Worm (Caenorhabditis elegans) whole organism, late embryonic: Measurements from ENCODE around the gene T05C1.2.

Experiments used
- K02D7.2 ChIP-seq: sonication (generic microtip); optimal IDR thresholded peaks from 2 replicates; lab custom pipeline; 2017; ENCODE audit warnings: mild to moderate bottlenecking, missing genetic modification characterization, missing compliant biosample characterization
- K09A11.1 ChIP-seq: sonication (generic microtip); optimal IDR thresholded peaks from 2 replicates; lab custom pipeline; 2017; ENCODE audit warnings: antibody characterized with exemption, mild to moderate bottlenecking, missing genetic modification characterization, missing compliant biosample characterization; ENCODE audit not compliant: insufficient read depth
- Y22D7AL.16 ChIP-seq: sonication (generic microtip); optimal IDR thresholded peaks from 2 replicates; lab custom pipeline; 2016; ENCODE audit warnings: missing genetic modification characterization, missing compliant biosample characterization
- ceh-18 ChIP-seq: sonication (generic microtip); optimal IDR thresholded peaks from 2 replicates; lab custom pipeline; 2016; ENCODE audit warnings: missing genetic modification characterization, missing compliant biosample characterization
- ceh-19 ChIP-seq: fragments of 200-800 bp; sonication (Bioruptor generic); optimal IDR thresholded peaks from 2 replicates; lab custom pipeline; 2018; ENCODE audit warnings: mild to moderate bottlenecking, missing genetic modification characterization, missing compliant biosample characterization
- ceh-2 ChIP-seq: sonication (generic microtip); optimal IDR thresholded peaks from 2 replicates; lab custom pipeline; 2016; ENCODE audit warnings: missing genotype, missing genetic modification characterization, missing compliant biosample characterization
- ceh-22 ChIP-seq: sonication (generic microtip); optimal IDR thresholded peaks from 2 replicates; lab custom pipeline; 2017; ENCODE audit warnings: missing biosample characterization, missing genetic modification characterization
- ceh-31 ChIP-seq: sonication (generic microtip); optimal IDR thresholded peaks from 2 replicates; lab custom pipeline; 2016; ENCODE audit warnings: missing genetic modification characterization, missing compliant biosample characterization
- ceh-34 ChIP-seq: sonication (generic microtip); optimal IDR thresholded peaks from 2 replicates; lab custom pipeline; 2016; ENCODE audit warnings: mild to moderate bottlenecking, missing genetic modification characterization, missing compliant biosample characterization
- ceh-45 ChIP-seq: fragments of 200-800 bp; sonication (Bioruptor generic); IDR thresholded peaks from 2 replicates; pipeline ENCODE4 v1.3.6; 2022; ENCODE audit warnings: missing genetic modification reagents, missing genetic modification characterization, missing compliant biosample characterization
- ceh-6 ChIP-seq: fragments of 200-800 bp; sonication (Bioruptor generic); optimal IDR thresholded peaks from 2 replicates; lab custom pipeline; 2018; ENCODE audit warnings: mild to moderate bottlenecking, missing genetic modification characterization, missing compliant biosample characterization
- ceh-9 ChIP-seq: sonication (generic microtip); optimal IDR thresholded peaks from 2 replicates; lab custom pipeline; 2016; ENCODE audit warnings: mild to moderate bottlenecking, missing genetic modification characterization, inconsistent platforms, missing compliant biosample characterization
- che-1 ChIP-seq: sonication (generic microtip); optimal IDR thresholded peaks from 2 replicates; lab custom pipeline; 2016; ENCODE audit warnings: mild to moderate bottlenecking, missing genetic modification characterization, missing compliant biosample characterization
- elt-2 ChIP-seq: sonication (generic microtip); optimal IDR thresholded peaks from 2 replicates; lab custom pipeline; 2016; ENCODE audit warnings: missing genetic modification reagents, missing genetic modification characterization, missing compliant biosample characterization
- eyg-1 ChIP-seq: sonication (generic microtip); optimal IDR thresholded peaks from 2 replicates; lab custom pipeline; 2016; ENCODE audit warnings: missing genotype, missing genetic modification characterization, missing compliant biosample characterization
- fkh-10 ChIP-seq: fragments of 150-350 bp; optimal IDR thresholded peaks from 2 replicates; lab custom pipeline; 2014; ENCODE audit warnings: missing biosample characterization, missing genetic modification reagents, missing genetic modification characterization
- fkh-6 ChIP-seq: sonication (generic microtip); optimal IDR thresholded peaks from 2 replicates; lab custom pipeline; 2016; ENCODE audit warnings: missing genetic modification characterization, missing compliant biosample characterization
- gmeb-2 ChIP-seq: sonication (generic microtip); optimal IDR thresholded peaks from 2 replicates; lab custom pipeline; 2016; ENCODE audit warnings: missing genetic modification characterization, inconsistent platforms, missing compliant biosample characterization
- hlh-30 ChIP-seq: sonication (generic microtip); optimal IDR thresholded peaks from 2 replicates; lab custom pipeline; 2017; ENCODE audit warnings: antibody characterized with exemption, missing genetic modification characterization, missing compliant biosample characterization; ENCODE audit not compliant: insufficient read depth
- hlh-6 ChIP-seq: sonication (generic microtip); optimal IDR thresholded peaks from 2 replicates; lab custom pipeline; 2016; ENCODE audit warnings: missing genotype, missing genetic modification characterization, missing compliant biosample characterization
- nhr-11 ChIP-seq: fragments of 150-350 bp; optimal IDR thresholded peaks from 2 replicates; lab custom pipeline; 2014; ENCODE audit warnings: missing biosample characterization, missing genetic modification characterization
- npax-4 ChIP-seq: sonication (generic microtip); optimal IDR thresholded peaks from 2 replicates; lab custom pipeline; 2016; ENCODE audit warnings: missing genetic modification characterization, missing compliant biosample characterization
- pag-3 ChIP-seq: sonication (generic microtip); optimal IDR thresholded peaks from 2 replicates; lab custom pipeline; 2016; ENCODE audit warnings: missing compliant biosample characterization, missing genetic modification characterization, borderline replicate concordance
- pat-9 ChIP-seq: fragments of 200-800 bp; sonication (Bioruptor generic); optimal IDR thresholded peaks from 2 replicates; lab custom pipeline; 2018; ENCODE audit warnings: mild to moderate bottlenecking, missing genetic modification characterization, moderate library complexity, missing compliant biosample characterization
- pax-1 ChIP-seq: fragments of 150-350 bp; optimal IDR thresholded peaks from 2 replicates; lab custom pipeline; 2014; ENCODE audit warnings: missing biosample characterization, missing genetic modification characterization
- pha-4 ChIP-seq: fragments of 150-350 bp; optimal IDR thresholded peaks from 2 replicates; lab custom pipeline; 2018; ENCODE audit warnings: missing biosample characterization, missing genetic modification reagents, missing genetic modification characterization
- pqm-1 ChIP-seq: sonication (generic microtip); optimal IDR thresholded peaks from 2 replicates; lab custom pipeline; 2016; ENCODE audit warnings: missing genetic modification characterization, missing compliant biosample characterization
- pros-1 ChIP-seq: fragments of 150-350 bp; optimal IDR thresholded peaks from 2 replicates; lab custom pipeline; 2014; ENCODE audit warnings: missing biosample characterization, missing genetic modification reagents, missing genetic modification characterization
- rnt-1 ChIP-seq: sonication (generic microtip); optimal IDR thresholded peaks from 2 replicates; lab custom pipeline; 2016; ENCODE audit warnings: missing genetic modification characterization, missing compliant biosample characterization
- sox-2 ChIP-seq: fragments of 200-800 bp; sonication (Bioruptor generic); IDR thresholded peaks from 2 replicates; pipeline ENCODE4 v1.3.6; 2022; ENCODE audit warnings: missing genetic modification reagents, missing genetic modification characterization, missing compliant biosample characterization
- syd-9 ChIP-seq: sonication (generic microtip); optimal IDR thresholded peaks from 2 replicates; lab custom pipeline; 2016; ENCODE audit warnings: mild to moderate bottlenecking, missing genetic modification characterization, moderate library complexity, missing compliant biosample characterization
- unc-42 ChIP-seq: sonication (generic microtip); optimal IDR thresholded peaks from 2 replicates; lab custom pipeline; 2016; ENCODE audit warnings: missing genotype, missing genetic modification characterization, missing compliant biosample characterization
- unc-55 ChIP-seq: sonication (generic microtip); optimal IDR thresholded peaks from 2 replicates; lab custom pipeline; 2017; ENCODE audit warnings: missing biosample characterization, missing genetic modification reagents, missing genetic modification characterization
- unc-86 ChIP-seq: sonication (generic microtip); optimal IDR thresholded peaks from 2 replicates; lab custom pipeline; 2016; ENCODE audit warnings: missing genetic modification characterization, missing compliant biosample characterization
- ztf-16 ChIP-seq: sonication (generic microtip); optimal IDR thresholded peaks from 2 replicates; lab custom pipeline; 2017; ENCODE audit warnings: missing genetic modification characterization, missing compliant biosample characterization

Gene T05C1.2

ce11 chrII:4482021-4482420 is at the start of gene T05C1.2:
Gene T05C1.2 (minus strand): TSS chrII:4482121.
- TF ChIP-seq ceh-2 (tag; lab: Kevin White, UChicago) (no peak), pros-1 (tag; lab: Kevin White, UChicago) (no peak), unc-42 (tag; lab: Kevin White, UChicago) (no peak), pha-4 (tag; lab: Kevin White, UChicago) (no peak), hlh-30 (no peak), hlh-6 (no peak), unc-86 (no peak), ceh-22 (no peak), syd-9 (tag; lab: Kevin White, UChicago) (no peak), ceh-19 (GFP tag; lab: Kevin White, UChicago) (no peak)

- no peak for TF ChIP-seq elt-2 (tag; lab: Kevin White, UChicago)
- TF ChIP-seq fkh-6 (tag; lab: Kevin White, UChicago), result no peak
- TF ChIP-seq pqm-1 (tag; lab: Kevin White, UChicago), result no peak
- no peak for TF ChIP-seq pax-1 (tag; lab: Kevin White, UChicago)
Observed at ce11 chrII:4527800-4528199, 45.9 kb upstream of the T05C1.2 start, which contains the start of gene sra-35. Gene sra-35 (minus strand): TSS chrII:4527900.

ce11 chrII:4525185-4525584 is 43.3 kb upstream of the T05C1.2 start:
- TF ChIP-seq eyg-1 (tag; lab: Kevin White, UChicago) (no peak), pag-3 (tag; lab: Kevin White, UChicago) (no peak), K02D7.2 (tag; lab: Kevin White, UChicago) (no peak), unc-86 (no peak), ceh-18 (tag; lab: Kevin White, UChicago) (no peak), ceh-6 (GFP tag; lab: Kevin White, UChicago) (no peak), gmeb-2 (tag; lab: Kevin White, UChicago) (no peak), rnt-1 (tag; lab: Kevin White, UChicago) (no peak), fkh-10 (GFP tag; lab: Kevin White, UChicago) (no peak), K09A11.1 (tag; lab: Kevin White, UChicago) (no peak), ceh-31 (tag; lab: Kevin White, UChicago) (no peak)

- TF ChIP-seq ceh-9 (tag; lab: Kevin White, UChicago) (no peak), Y22D7AL.16 (tag; lab: Kevin White, UChicago) (no peak), npax-4 (tag; lab: Kevin White, UChicago) (no peak), nhr-11 (tag; lab: Kevin White, UChicago) (no peak), ceh-45 (GFP tag; lab: Robert Waterston, UW) (no peak), che-1 (tag; lab: Kevin White, UChicago) (no peak), unc-86 (no peak)
- TF ChIP-seq, all 69 proteins: peak for 0
Observed at ce11 chrII:4523122-4523672, 41.3 kb upstream of the T05C1.2 start, which contains the start of the genes B0304.4 and B0304.2. Gene B0304.4 (minus strand): TSS chrII:4523222. Gene B0304.2 (plus strand): TSS chrII:4523622.

ce11 chrII:4519976-4520594 is 38.2 kb upstream of the T05C1.2 start:
- no peak for TF ChIP-seq ztf-16 (tag; lab: Kevin White, UChicago)
- no peak for TF ChIP-seq nhr-11 (tag; lab: Kevin White, UChicago)
- TF ChIP-seq sox-2 (GFP tag; lab: Robert Waterston, UW), result no peak
- peak; percentile 36 for TF ChIP-seq unc-55
- no peak for TF ChIP-seq K09A11.1 (tag; lab: Kevin White, UChicago)
- peak; percentile 20 for TF ChIP-seq ceh-34 (tag; lab: Kevin White, UChicago)
- peak; percentile 41 for TF ChIP-seq ceh-18 (tag; lab: Kevin White, UChicago)
- TF ChIP-seq rnt-1 (tag; lab: Kevin White, UChicago), result peak; percentile 55
- peak; percentile 49 for TF ChIP-seq pat-9 (tag; lab: Kevin White, UChicago)
